Fruit fly (Drosophila melanogaster): Measurements from ENCODE around the gene DIP1.

dm6 chrX:21629482-21630159 is at the start of gene DIP1:
- no peak for TF ChIP-seq CTCF (optimal IDR thresholded peaks at IDR 0.05)
- no peak for TF ChIP-seq CG8478 (optimal IDR thresholded peaks at IDR 0.05)

All from S2 (cell line).